Worm (Caenorhabditis elegans) whole organism, L3 larva: ENCODE measurements around the gene E02H9.1.

Experiments used
- R02D3.7 ChIP-seq: fragments of 150-350 bp; optimal IDR thresholded peaks from 2 replicates; lab custom pipeline; 2014; ENCODE audit warnings: missing biosample characterization, missing genetic modification characterization
- ZK546.5 ChIP-seq: sonication (generic microtip); optimal IDR thresholded peaks from 2 replicates; lab custom pipeline; 2017; ENCODE audit warnings: missing biosample characterization, missing genetic modification characterization
- ceh-16 ChIP-seq: sonication (generic microtip); optimal IDR thresholded peaks from 2 replicates; lab custom pipeline; 2017; ENCODE audit warnings: missing biosample characterization, missing genetic modification characterization
- ceh-28 ChIP-seq: fragments of 150-350 bp; optimal IDR thresholded peaks from 2 replicates; lab custom pipeline; 2014; ENCODE audit warnings: missing biosample characterization, missing genetic modification reagents, missing genetic modification characterization
- ceh-9 ChIP-seq: sonication (generic microtip); optimal IDR thresholded peaks from 2 replicates; lab custom pipeline; 2018; ENCODE audit warnings: missing biosample characterization, missing genetic modification characterization
- daf-12 ChIP-seq: fragments of 150-350 bp; optimal IDR thresholded peaks from 2 replicates; lab custom pipeline; 2014; ENCODE audit warnings: missing biosample characterization, missing genetic modification reagents, missing genetic modification characterization
- egl-27 ChIP-seq: sonication (generic microtip); optimal IDR thresholded peaks from 4 replicates; lab custom pipeline; 2017; ENCODE audit warnings: missing biosample characterization, missing genetic modification reagents, missing genetic modification characterization
- egl-5 ChIP-seq: fragments of 150-350 bp; optimal IDR thresholded peaks from 2 replicates; lab custom pipeline; 2017; ENCODE audit warnings: missing biosample characterization, missing genetic modification reagents, missing genetic modification characterization, inconsistent platforms
- elt-1 ChIP-seq: fragments of 150-350 bp; optimal IDR thresholded peaks from 2 replicates; lab custom pipeline; 2014; ENCODE audit warnings: missing biosample characterization, missing genetic modification characterization
- elt-2 ChIP-seq: sonication (generic microtip); optimal IDR thresholded peaks from 2 replicates; lab custom pipeline; 2016; ENCODE audit warnings: missing genetic modification reagents, mild to moderate bottlenecking, missing genetic modification characterization, missing compliant biosample characterization
- eor-1 ChIP-seq, 2 experiments: fragments of 150-350 bp; optimal IDR thresholded peaks; 2 replicates each; lab custom pipeline; 2014 to 2018; ENCODE audit warnings: missing biosample characterization in 2 of 2, missing genetic modification characterization in 2 of 2
- fkh-10 ChIP-seq: sonication (generic microtip); optimal IDR thresholded peaks from 2 replicates; lab custom pipeline; 2017; ENCODE audit warnings: missing biosample characterization, missing genetic modification reagents, missing genetic modification characterization
- fkh-2 ChIP-seq: fragments of 150-350 bp; optimal IDR thresholded peaks from 2 replicates; lab custom pipeline; 2014; ENCODE audit warnings: missing biosample characterization, missing genetic modification reagents, missing genetic modification characterization
- jun-1 ChIP-seq: fragments of 150-350 bp; optimal IDR thresholded peaks from 2 replicates; lab custom pipeline; 2014; ENCODE audit warnings: missing biosample characterization, missing genetic modification reagents, missing genetic modification characterization
- lin-15B ChIP-seq: fragments of 150-350 bp; optimal IDR thresholded peaks from 2 replicates; lab custom pipeline; 2014; ENCODE audit warnings: missing biosample characterization, missing genetic modification characterization
- lsy-12 ChIP-seq: sonication (generic microtip); optimal IDR thresholded peaks from 2 replicates; lab custom pipeline; 2016; ENCODE audit warnings: mild to moderate bottlenecking, missing genetic modification characterization, missing compliant biosample characterization
- mml-1 ChIP-seq: fragments of 150-350 bp; sonication (generic microtip); optimal IDR thresholded peaks from 3 replicates; lab custom pipeline; 2014; ENCODE audit warnings: missing biosample characterization, missing genetic modification characterization
- nfya-1 ChIP-seq: sonication (generic microtip); optimal IDR thresholded peaks from 2 replicates; lab custom pipeline; 2017; ENCODE audit warnings: missing genetic modification characterization, mild to moderate bottlenecking, missing compliant biosample characterization, antibody characterized with exemption, moderate library complexity; ENCODE audit not compliant: insufficient read depth
- nhr-237 ChIP-seq: fragments of 150-350 bp; optimal IDR thresholded peaks from 2 replicates; lab custom pipeline; 2014; ENCODE audit warnings: missing biosample characterization, missing genetic modification characterization
- nhr-25 ChIP-seq: sonication (generic microtip); optimal IDR thresholded peaks from 2 replicates; lab custom pipeline; 2017; ENCODE audit warnings: missing biosample characterization, missing genetic modification characterization
- nhr-28 ChIP-seq: fragments of 150-350 bp; optimal IDR thresholded peaks from 2 replicates; lab custom pipeline; 2014; ENCODE audit warnings: missing biosample characterization, missing genetic modification characterization
- nhr-43 ChIP-seq: sonication (generic microtip); optimal IDR thresholded peaks from 2 replicates; lab custom pipeline; 2016; ENCODE audit warnings: mild to moderate bottlenecking, missing genetic modification characterization, missing compliant biosample characterization; ENCODE audit not compliant: poor library complexity, severe bottlenecking
- nhr-67 ChIP-seq: fragments of 150-350 bp; optimal IDR thresholded peaks from 2 replicates; lab custom pipeline; 2014; ENCODE audit warnings: missing biosample characterization, missing genetic modification characterization
- nhr-76 ChIP-seq: fragments of 150-350 bp; sonication (generic microtip); optimal IDR thresholded peaks from 5 replicates; lab custom pipeline; 2014; ENCODE audit warnings: missing biosample characterization, missing genetic modification characterization
- nhr-77 ChIP-seq: fragments of 150-350 bp; optimal IDR thresholded peaks from 2 replicates; lab custom pipeline; 2014; ENCODE audit warnings: missing biosample characterization, missing genetic modification characterization
- pha-4 ChIP-seq: fragments of 150-350 bp; optimal IDR thresholded peaks from 2 replicates; lab custom pipeline; 2014; ENCODE audit warnings: missing biosample characterization, missing genetic modification reagents, missing genetic modification characterization
- pqm-1 ChIP-seq: fragments of 150-350 bp; optimal IDR thresholded peaks from 2 replicates; lab custom pipeline; 2017; ENCODE audit warnings: missing biosample characterization, missing genetic modification characterization, inconsistent platforms
- snpc-4 ChIP-seq: fragments of 150-350 bp; optimal IDR thresholded peaks from 2 replicates; lab custom pipeline; 2014; ENCODE audit warnings: missing biosample characterization, missing genetic modification characterization
- tbx-2 ChIP-seq: sonication (generic microtip); optimal IDR thresholded peaks from 2 replicates; lab custom pipeline; 2016; ENCODE audit warnings: mild to moderate bottlenecking, missing genetic modification characterization, missing compliant biosample characterization
- unc-39 ChIP-seq: sonication (generic microtip); optimal IDR thresholded peaks from 4 replicates; lab custom pipeline; 2017; ENCODE audit warnings: missing biosample characterization, missing genetic modification characterization
- unc-62 ChIP-seq: fragments of 150-350 bp; sonication (generic microtip); optimal IDR thresholded peaks from 4 replicates; lab custom pipeline; 2014; ENCODE audit warnings: missing biosample characterization, missing genetic modification reagents, missing genetic modification characterization
- zag-1 ChIP-seq: fragments of 150-350 bp; optimal IDR thresholded peaks from 2 replicates; lab custom pipeline; 2014; ENCODE audit warnings: missing biosample characterization, missing genetic modification characterization
- ztf-11 ChIP-seq: fragments of 150-350 bp; optimal IDR thresholded peaks from 2 replicates; lab custom pipeline; 2014; ENCODE audit warnings: missing biosample characterization, missing genetic modification characterization
- ztf-4 ChIP-seq: fragments of 150-350 bp; optimal IDR thresholded peaks from 2 replicates; lab custom pipeline; 2014; ENCODE audit warnings: missing biosample characterization, missing genetic modification characterization

E02H9.1 gene

DNA sequence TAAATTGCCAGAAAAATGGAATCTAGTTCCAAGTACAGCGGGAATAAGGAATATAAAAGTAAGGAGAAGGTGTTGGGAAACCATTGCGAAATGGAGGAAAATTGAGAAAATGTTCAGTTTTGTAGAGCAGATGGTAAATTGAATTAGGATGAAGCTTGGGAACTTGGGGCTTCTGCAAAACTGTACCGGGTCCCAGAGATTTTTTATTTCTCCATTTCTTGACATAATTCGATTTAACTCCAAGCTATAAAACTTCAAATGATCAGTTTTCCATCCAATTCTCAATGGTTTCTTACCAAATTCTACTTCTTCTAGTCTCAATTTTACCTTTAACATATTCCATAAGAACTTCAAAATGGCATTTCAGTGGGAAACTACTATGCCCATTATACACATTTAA, at the start of gene E02H9.1, which contains the start of gene E02H9.9:
Gene E02H9.1 (plus strand): TSS at position 285 of the 400 bp plus-strand sequence.
Gene E02H9.9 (minus strand): TSS at position 101 of the 400 bp plus-strand sequence.
- TF ChIP-seq nhr-77 (tag; lab: Kevin White, UChicago) = no peak
- no peak for TF ChIP-seq ceh-16
- no peak for TF ChIP-seq fkh-2 (tag; lab: Kevin White, UChicago)
- no peak for TF ChIP-seq ztf-4 (tag; lab: Kevin White, UChicago)
- no peak for TF ChIP-seq unc-62 (GFP tag; lab: Kevin White, UChicago)
- TF ChIP-seq nhr-43 (tag; lab: Kevin White, UChicago) = no peak
- TF ChIP-seq unc-39 (tag; lab: Kevin White, UChicago) = no peak
- no peak for TF ChIP-seq fkh-10 (GFP tag; lab: Kevin White, UChicago)
- TF ChIP-seq egl-5 = no peak
- no peak for TF ChIP-seq R02D3.7
- TF ChIP-seq jun-1 (tag; lab: Kevin White, UChicago) = no peak
- TF ChIP-seq mml-1 (tag; lab: Kevin White, UChicago) = no peak
- no peak for TF ChIP-seq nhr-25 (tag; lab: Kevin White, UChicago)
- TF ChIP-seq nhr-76 (tag; lab: Kevin White, UChicago) = no peak
- no peak for TF ChIP-seq elt-1 (tag; lab: Kevin White, UChicago)
- TF ChIP-seq elt-2 (tag; lab: Kevin White, UChicago) = no peak
- no peak for TF ChIP-seq lsy-12 (tag; lab: Kevin White, UChicago)
- no peak for TF ChIP-seq nhr-237 (tag; lab: Kevin White, UChicago)
- no peak for TF ChIP-seq eor-1 (tag; optimal IDR thresholded peaks at IDR 0.05; lab: Kevin White, UChicago)
- no peak for TF ChIP-seq zag-1 (tag; lab: Kevin White, UChicago)

DNA sequence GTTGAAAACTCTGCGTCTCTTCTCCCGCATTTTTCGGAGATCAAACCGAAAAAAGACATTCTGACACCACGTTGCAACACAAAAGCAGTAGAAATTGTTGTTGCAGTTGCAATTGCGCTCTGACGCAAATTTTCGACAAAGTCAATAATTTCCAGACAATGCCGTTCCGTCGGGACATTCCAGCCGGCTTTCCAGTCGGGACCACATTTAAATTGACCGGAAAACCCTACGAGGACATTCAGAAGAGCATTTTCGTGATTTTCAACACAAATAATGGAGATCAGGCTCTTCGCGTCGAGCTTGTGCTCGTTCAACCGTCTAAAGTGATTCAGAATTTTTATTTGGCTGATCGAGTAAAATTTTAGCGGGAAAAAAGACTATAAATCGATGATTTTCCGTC, 49.3 kb upstream of the E02H9.1 start:
- no peak for TF ChIP-seq nhr-67
- TF ChIP-seq pha-4 (tag; lab: Kevin White, UChicago) = no peak
- no peak for TF ChIP-seq ZK546.5 (tag; lab: Kevin White, UChicago)
- no peak for TF ChIP-seq nfya-1 (tag; lab: Kevin White, UChicago)
- TF ChIP-seq fkh-2 (tag; lab: Kevin White, UChicago) = no peak
- TF ChIP-seq snpc-4 (tag; lab: Kevin White, UChicago) = no peak
- TF ChIP-seq elt-1 (tag; lab: Kevin White, UChicago) = no peak
- no peak for TF ChIP-seq ztf-11
- no peak for TF ChIP-seq pqm-1
- TF ChIP-seq egl-27 (tag; lab: Kevin White, UChicago) = no peak
- no peak for TF ChIP-seq lin-15B (tag; lab: Kevin White, UChicago)
- no peak for TF ChIP-seq zag-1 (tag; lab: Kevin White, UChicago)
- no peak for TF ChIP-seq nhr-76 (tag; lab: Kevin White, UChicago)
- no peak for TF ChIP-seq nhr-25 (tag; lab: Kevin White, UChicago)

DNA sequence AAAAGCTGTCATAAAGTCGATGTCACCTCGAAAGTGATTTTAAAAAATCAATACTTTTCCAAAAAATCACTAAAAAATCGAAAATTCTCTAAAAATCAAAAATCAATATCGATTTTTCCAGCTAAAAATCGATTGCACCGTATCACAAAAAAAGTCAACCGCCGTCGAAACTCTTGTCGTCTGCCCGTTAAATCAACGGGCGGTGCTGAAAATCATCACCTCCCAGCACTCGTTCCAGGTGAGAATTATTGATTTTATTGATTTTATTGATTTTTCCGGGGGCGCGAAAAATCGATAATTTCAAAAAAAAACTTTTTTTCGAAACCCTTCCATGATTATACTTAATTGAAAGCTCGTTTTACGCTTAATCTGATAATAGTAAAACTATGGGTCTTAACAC, 48.8 kb upstream of the E02H9.1 start:
- TF ChIP-seq nhr-76 (tag; lab: Kevin White, UChicago) = no peak
- peak; percentile 89 for TF ChIP-seq ceh-28 (tag; lab: Kevin White, UChicago)

DNA sequence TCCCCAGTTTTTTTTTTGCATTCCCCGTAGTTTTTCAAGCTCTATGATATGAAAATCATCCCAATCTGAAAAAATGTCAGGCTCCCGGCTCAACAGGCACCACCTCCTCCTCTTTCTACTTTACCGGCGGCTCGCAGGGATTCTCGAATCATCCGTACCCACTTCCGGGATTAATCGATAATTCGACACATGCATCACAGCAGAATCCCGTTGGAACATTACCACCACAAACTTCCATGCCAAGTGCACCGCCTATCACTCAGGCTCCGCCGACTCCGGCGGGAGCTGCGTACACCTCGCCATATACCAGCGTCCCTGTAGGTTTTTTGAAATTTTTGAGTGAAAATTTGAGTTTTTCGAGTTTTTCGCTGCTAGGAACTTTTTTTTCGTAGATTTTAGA, 47.1 kb upstream of the E02H9.1 start:
- TF ChIP-seq nhr-28 (tag; lab: Kevin White, UChicago) (no peak), ceh-16 (no peak), tbx-2 (tag; lab: Kevin White, UChicago) (no peak), daf-12 (no peak), ceh-9 (tag; lab: Kevin White, UChicago) (no peak), pha-4 (tag; lab: Kevin White, UChicago) (no peak), egl-5 (no peak)

DNA sequence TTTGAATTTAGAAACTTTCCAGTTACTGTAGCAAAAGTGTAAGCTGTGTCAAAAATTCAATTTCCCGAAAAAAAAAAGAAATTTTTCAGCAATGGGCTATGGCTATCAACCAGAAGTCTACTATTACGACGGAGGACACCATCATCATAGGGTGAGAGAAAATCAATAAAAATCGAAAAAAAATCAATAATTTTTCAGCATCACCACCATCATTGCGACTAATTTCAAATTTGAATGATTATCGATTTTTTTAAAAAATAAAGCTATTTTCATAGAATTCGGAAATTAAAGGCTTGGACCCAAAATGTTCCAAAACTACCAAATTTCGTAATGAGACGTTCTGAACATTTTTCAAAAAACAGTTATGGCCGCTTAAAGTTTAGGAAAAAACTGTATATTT, 44.6 kb upstream of the E02H9.1 start:
- peak; percentile 78 for TF ChIP-seq ceh-28 (tag; lab: Kevin White, UChicago)
- TF ChIP-seq lsy-12 (tag; lab: Kevin White, UChicago) = no peak
- TF ChIP-seq, all 47 proteins: peak for 1
